Fruit fly (Drosophila melanogaster) Kc167 (cell line): ENCODE data around the gene CG13305.

Source experiments
- Myc ChIP-seq: fragments of >200 bp; optimal IDR thresholded peaks from 2 replicates; lab custom pipeline; 2017; ENCODE audit warnings: missing external identifiers
- Sin3A ChIP-seq: fragments of >200 bp; optimal IDR thresholded peaks from 2 replicates; lab custom pipeline; 2018; ENCODE audit warnings: missing external identifiers
- h ChIP-seq: fragments of >200 bp; optimal IDR thresholded peaks from 3 replicates; lab custom pipeline; 2018; ENCODE audit warnings: missing external identifiers
- insv ChIP-seq: fragments of >200 bp; optimal IDR thresholded peaks from 3 replicates; lab custom pipeline; 2018; ENCODE audit warnings: missing external identifiers
- psq ChIP-seq: fragments of >200 bp; optimal IDR thresholded peaks from 2 replicates; lab custom pipeline; 2017; ENCODE audit warnings: missing external identifiers
- ttk ChIP-seq: sonication (Bioruptor generic); optimal IDR thresholded peaks from 2 replicates; lab custom pipeline; 2017; ENCODE audit warnings: missing external identifiers

CG13305 gene

dm6 chr3L:8646821-8647220 lies at the start of gene CG13305, which contains the start of gene Pex7:
CG13305 (minus strand) TSS chr3L:8646822.
Pex7 (plus strand) TSS chr3L:8647145.
- TF ChIP-seq Sin3A (lab: Kevin White, UChicago) = no peak
- no peak for TF ChIP-seq ttk (lab: Kevin White, UChicago)
- no peak for TF ChIP-seq Myc (lab: Kevin White, UChicago)
- no peak for TF ChIP-seq psq
- no peak for TF ChIP-seq h
- TF ChIP-seq insv = no peak

DNA sequence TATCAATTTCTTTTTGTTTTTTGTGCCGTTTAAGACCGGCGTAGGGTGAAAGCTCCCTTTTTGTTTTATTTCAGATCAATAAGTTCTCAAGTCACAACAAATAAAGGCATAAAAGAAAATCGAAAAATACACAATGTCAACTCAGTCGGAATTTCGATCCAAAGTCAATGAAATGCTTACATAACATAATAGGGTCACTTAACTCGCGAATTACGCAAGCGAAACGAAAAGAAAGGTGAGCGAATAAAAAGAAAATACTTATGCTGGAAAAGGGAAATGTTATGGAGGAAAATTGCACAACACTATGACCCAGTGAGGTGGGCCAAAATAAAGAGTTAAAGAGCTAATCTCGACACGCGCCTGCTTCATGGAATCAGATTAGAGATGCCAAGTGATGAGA lies 49.3 kb upstream of the CG13305 start:
- TF ChIP-seq h = no peak
- no peak for TF ChIP-seq Myc (lab: Kevin White, UChicago)
- TF ChIP-seq ttk (lab: Kevin White, UChicago) = no peak
- no peak for TF ChIP-seq psq
- TF ChIP-seq insv = no peak
- TF ChIP-seq Sin3A (lab: Kevin White, UChicago) = no peak

dm6 chr3L:8693558-8694502 lies 47.2 kb upstream of the CG13305 start:
- TF ChIP-seq Sin3A (lab: Kevin White, UChicago) (no peak), ttk (lab: Kevin White, UChicago) (no peak), psq (no peak), h (no peak), Myc (lab: Kevin White, UChicago) (no peak), insv (no peak)

- TF ChIP-seq h = no peak
- TF ChIP-seq psq = no peak
- TF ChIP-seq insv = no peak
- TF ChIP-seq ttk (lab: Kevin White, UChicago) = no peak
- TF ChIP-seq Myc (lab: Kevin White, UChicago) = no peak
- TF ChIP-seq Sin3A (lab: Kevin White, UChicago) = no peak
These were observed 45.6 kb upstream of the CG13305 start for dm6 chr3L:8691891-8692874.

DNA sequence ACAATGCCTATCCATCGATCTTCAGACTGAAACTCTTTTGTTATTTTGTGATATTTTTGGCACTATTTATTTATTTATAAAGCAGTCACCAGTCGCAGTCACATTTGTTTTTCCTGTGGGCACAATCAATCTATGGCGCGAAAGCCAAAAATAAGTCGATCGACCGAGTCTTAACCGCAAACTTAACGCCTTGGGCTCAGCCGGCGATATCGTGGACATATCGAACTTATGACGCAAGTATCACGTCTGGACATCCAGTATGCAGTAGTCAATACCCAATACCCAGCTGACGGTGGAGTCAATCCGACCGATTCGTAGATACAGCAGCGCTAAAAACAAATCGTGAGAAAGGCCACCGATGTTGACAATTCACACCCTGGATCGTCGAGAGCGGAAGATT lies 44.0 kb upstream of the CG13305 start:
- TF ChIP-seq ttk (lab: Kevin White, UChicago) = no peak
- no peak for TF ChIP-seq Sin3A (lab: Kevin White, UChicago)

DNA sequence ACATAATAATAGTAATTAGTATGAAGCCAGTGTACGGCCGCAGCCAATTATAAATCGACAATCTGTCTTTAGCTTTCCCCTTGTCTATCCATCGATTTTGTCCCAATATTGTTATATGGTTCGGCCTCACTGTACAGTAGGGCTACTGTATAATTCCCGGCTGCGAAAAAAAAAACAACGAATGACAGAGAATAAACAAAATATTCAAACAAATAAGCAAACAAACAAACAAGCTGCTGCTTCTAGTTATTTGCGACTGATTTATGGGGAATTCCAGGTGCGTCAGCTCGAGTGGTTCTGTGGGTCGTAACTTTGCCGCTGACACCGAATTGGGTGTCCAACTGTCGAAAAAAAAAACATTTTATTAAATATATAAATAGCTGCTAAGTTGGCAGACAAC lies 43.1 kb upstream of the CG13305 start:
- TF ChIP-seq h (no peak), psq (no peak), ttk (lab: Kevin White, UChicago) (no peak), Myc (lab: Kevin White, UChicago) (no peak), insv (no peak), Sin3A (lab: Kevin White, UChicago) (no peak)

- no peak for TF ChIP-seq Myc (lab: Kevin White, UChicago)
- TF ChIP-seq h = no peak
- TF ChIP-seq psq = no peak
- TF ChIP-seq ttk (lab: Kevin White, UChicago) = no peak
- TF ChIP-seq Sin3A (lab: Kevin White, UChicago) = no peak
These were observed 42.2 kb upstream of the CG13305 start for dm6 chr3L:8688694-8689291.

- TF ChIP-seq psq (no peak), h (no peak), ttk (lab: Kevin White, UChicago) (no peak), Myc (lab: Kevin White, UChicago) (no peak), insv (no peak), Sin3A (lab: Kevin White, UChicago) (no peak)
These were observed 40.0 kb upstream of the CG13305 start for dm6 chr3L:8686646-8687045.

- TF ChIP-seq ttk (lab: Kevin White, UChicago) (no peak), Myc (lab: Kevin White, UChicago) (no peak), insv (no peak), h (no peak), psq (no peak), Sin3A (lab: Kevin White, UChicago) (no peak)
These were observed 37.9 kb upstream of the CG13305 start for dm6 chr3L:8684419-8685081.

DNA sequence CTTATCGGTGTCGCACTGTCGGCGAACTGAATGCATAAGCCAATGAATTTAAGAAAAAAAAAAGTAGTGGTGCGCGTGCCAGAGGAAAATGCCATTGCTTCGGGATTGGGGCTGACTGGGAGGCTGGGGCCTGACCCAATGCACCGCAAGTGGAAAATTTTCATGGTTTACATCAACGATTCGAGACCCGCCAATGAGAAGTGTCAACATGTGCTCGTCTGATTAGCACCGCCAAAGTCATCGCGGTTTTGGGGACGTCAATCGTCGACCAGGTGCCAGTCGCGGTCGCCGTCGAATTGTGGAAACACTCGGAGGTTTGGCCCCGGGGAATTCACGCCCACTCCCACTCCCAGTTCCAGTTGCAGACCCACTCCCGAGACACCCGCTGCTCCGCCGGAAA lies 37.2 kb upstream of the CG13305 start:
- TF ChIP-seq psq (no peak), Myc (lab: Kevin White, UChicago) (no peak), h (no peak), ttk (lab: Kevin White, UChicago) (no peak), Sin3A (lab: Kevin White, UChicago) (no peak), insv (no peak)

DNA sequence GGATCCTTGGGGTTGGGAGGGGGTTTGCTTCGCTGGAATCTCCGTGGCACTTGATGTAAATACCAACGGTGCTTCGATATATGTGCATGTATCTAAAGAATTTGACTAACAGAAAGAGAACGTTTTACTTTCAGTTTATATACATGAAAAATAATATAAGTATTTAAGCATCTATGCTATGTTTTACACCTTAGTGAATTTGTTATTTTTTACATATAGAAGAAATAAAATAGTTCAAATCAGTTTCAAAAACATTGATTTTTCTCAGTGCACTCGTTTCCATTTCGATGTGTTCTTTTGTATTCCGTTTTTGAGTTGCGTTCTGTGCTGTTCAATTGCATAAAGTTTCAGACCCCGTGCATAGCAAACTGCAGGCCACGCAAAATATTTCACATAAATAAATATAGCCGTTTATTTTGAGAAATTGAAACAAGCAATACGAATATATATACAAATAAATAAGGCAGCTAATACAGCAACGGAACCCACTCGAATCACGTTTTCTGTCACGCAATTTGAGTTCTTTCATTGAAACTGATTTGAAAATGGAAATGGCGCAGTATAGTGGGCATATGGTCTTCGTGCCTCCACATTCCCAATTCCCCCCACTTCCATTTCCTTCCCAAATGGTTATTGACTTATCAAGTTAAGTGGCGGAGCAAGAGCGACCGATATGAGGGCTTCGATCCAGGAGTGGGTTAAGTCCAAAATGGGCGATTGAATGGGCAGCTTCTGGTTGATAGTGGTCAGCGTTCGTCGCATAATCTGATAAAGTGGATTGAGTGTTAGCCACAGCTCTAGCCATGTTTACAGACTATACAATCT lies 36.1 kb upstream of the CG13305 start:
- no peak for TF ChIP-seq insv
- TF ChIP-seq ttk (lab: Kevin White, UChicago) = no peak
- no peak for TF ChIP-seq Sin3A (lab: Kevin White, UChicago)
- no peak for TF ChIP-seq Myc (lab: Kevin White, UChicago)
- no peak for TF ChIP-seq h
- TF ChIP-seq psq = no peak
